Fruit fly (Drosophila melanogaster): ENCODE measurements around the gene amd.

The amd gene

dm6 chr2L:19079742-19080141 lies 30.2 kb upstream of the amd start (continued):
- no peak for TF ChIP-seq Jarid2 (GFP tag; optimal IDR thresholded peaks at IDR 0.05)
- TF ChIP-seq nerfin-1 (tag; optimal IDR thresholded peaks at IDR 0.05), result no peak
- TF ChIP-seq Mrtf (GFP tag; IDR thresholded peaks at IDR 0.05), result no peak
- TF ChIP-seq Med (GFP tag), result peak; percentile 61
- TF ChIP-seq hb (GFP tag; IDR thresholded peaks at IDR 0.05; ENCODE audit: partially characterized antibody), result no peak
- no peak for TF ChIP-seq sens (GFP tag)
- TF ChIP-seq grau (tag; optimal IDR thresholded peaks at IDR 0.05), result no peak
- no peak for TF ChIP-seq CG11723 (GFP tag; optimal IDR thresholded peaks at IDR 0.05)
- TF ChIP-seq gce (GFP tag; IDR thresholded peaks at IDR 0.05), result no peak
- no peak for TF ChIP-seq CG14860 (GFP tag; IDR thresholded peaks at IDR 0.05; ENCODE audit: partially characterized antibody)
- TF ChIP-seq MBD-R2 (GFP tag; IDR thresholded peaks at IDR 0.05), result 0 out of 2 replicates have a peak, but pooled peaks have one; percentile 21
- TF ChIP-seq otp (GFP tag; IDR thresholded peaks at IDR 0.05), result no peak
- no peak for TF ChIP-seq Max (GFP tag; optimal IDR thresholded peaks at IDR 0.05)
- TF ChIP-seq Hey (tag; optimal IDR thresholded peaks at IDR 0.05), result no peak
- no peak for TF ChIP-seq CG10654 (GFP tag; optimal IDR thresholded peaks at IDR 0.05)
- no peak for TF ChIP-seq CG11085 (GFP tag; IDR thresholded peaks at IDR 0.05)
- no peak for TF ChIP-seq CG15269 (tag; optimal IDR thresholded peaks at IDR 0.05)
- no peak for TF ChIP-seq CG9817 (tag; optimal IDR thresholded peaks at IDR 0.05)
- no peak for TF ChIP-seq CG5245 (GFP tag; optimal IDR thresholded peaks at IDR 0.05)
- TF ChIP-seq bsh (GFP tag; optimal IDR thresholded peaks at IDR 0.05), result peak in 1 of 2 experiments; percentile 22
- TF ChIP-seq ap (GFP tag; IDR thresholded peaks at IDR 0.05), result no peak
- TF ChIP-seq CG12219 (GFP tag; optimal IDR thresholded peaks at IDR 0.05), result peak; percentile 25
- TF ChIP-seq CG11093 (GFP tag; IDR thresholded peaks at IDR 0.05), result no peak
- TF ChIP-seq ro (GFP tag; IDR thresholded peaks at IDR 0.05), result no peak
- no peak for TF ChIP-seq dmrt11E (tag; optimal IDR thresholded peaks at IDR 0.05)
- no peak for TF ChIP-seq E2f2 (GFP tag; IDR thresholded peaks at IDR 0.05)
- no peak for TF ChIP-seq h (optimal IDR thresholded peaks at IDR 0.05)
- no peak for TF ChIP-seq Fer3 (tag; optimal IDR thresholded peaks at IDR 0.05)
- no peak for TF ChIP-seq az2 (GFP tag; optimal IDR thresholded peaks at IDR 0.05)
- no peak for TF ChIP-seq CG30020 (tag; optimal IDR thresholded peaks at IDR 0.05)
- TF ChIP-seq CG2712 (tag; optimal IDR thresholded peaks at IDR 0.05), result no peak
- no peak for TF ChIP-seq CoRest (tag; optimal IDR thresholded peaks at IDR 0.05)
- TF ChIP-seq CG31224 (GFP tag; IDR thresholded peaks at IDR 0.05), result no peak
- no peak for TF ChIP-seq BtbVII (GFP tag; optimal IDR thresholded peaks at IDR 0.05)
- no peak for TF ChIP-seq CG9797 (GFP tag; optimal IDR thresholded peaks at IDR 0.05)
- TF ChIP-seq Myb (GFP tag; optimal IDR thresholded peaks at IDR 0.05), result no peak
- no peak for TF ChIP-seq Side (GFP tag; optimal IDR thresholded peaks at IDR 0.05)
- TF ChIP-seq zen2 (GFP tag; IDR thresholded peaks at IDR 0.05; ENCODE audit: partially characterized antibody), result no peak
- no peak for TF ChIP-seq repo (GFP tag; optimal IDR thresholded peaks at IDR 0.05)
- peak; percentile 16 for TF ChIP-seq wek (GFP tag; optimal IDR thresholded peaks at IDR 0.05)
- TF ChIP-seq btn (GFP tag; optimal IDR thresholded peaks at IDR 0.05), result no peak
- TF ChIP-seq MTF-1 (GFP tag; optimal IDR thresholded peaks at IDR 0.05; ENCODE audit: borderline replicate concordance), result peak; percentile 27
- TF ChIP-seq odd (GFP tag; optimal IDR thresholded peaks at IDR 0.05), result no peak
- no peak for TF ChIP-seq shn (GFP tag; optimal IDR thresholded peaks at IDR 0.05)
- TF ChIP-seq fd64A (GFP tag; optimal IDR thresholded peaks at IDR 0.05), result no peak
- TF ChIP-seq BEAF-32 (GFP tag; optimal IDR thresholded peaks at IDR 0.05), result no peak
- TF ChIP-seq CG4730 (GFP tag; IDR thresholded peaks at IDR 0.05), result no peak
- TF ChIP-seq CG32767 (GFP tag; IDR thresholded peaks at IDR 0.05), result no peak
- TF ChIP-seq Doc3 (GFP tag; IDR thresholded peaks at IDR 0.05; ENCODE audit: partially characterized antibody), result 0 out of 3 replicates have a peak, but pooled peaks have one; percentile 24
- no peak for TF ChIP-seq bigmax (GFP tag; optimal IDR thresholded peaks at IDR 0.05)
- no peak for TF ChIP-seq Rfx (GFP tag; IDR thresholded peaks at IDR 0.05)
- no peak for TF ChIP-seq CG6813 (GFP tag; optimal IDR thresholded peaks at IDR 0.05)
